Worm (Caenorhabditis elegans): ENCODE data around the gene Y105C5A.1285.
"Not testable (repeated sequence)": the region's sequence is repeated elsewhere in the genome, so short reads cannot be mapped to it uniquely, and the experiment has no call there.

Gene Y105C5A.1285

DNA sequence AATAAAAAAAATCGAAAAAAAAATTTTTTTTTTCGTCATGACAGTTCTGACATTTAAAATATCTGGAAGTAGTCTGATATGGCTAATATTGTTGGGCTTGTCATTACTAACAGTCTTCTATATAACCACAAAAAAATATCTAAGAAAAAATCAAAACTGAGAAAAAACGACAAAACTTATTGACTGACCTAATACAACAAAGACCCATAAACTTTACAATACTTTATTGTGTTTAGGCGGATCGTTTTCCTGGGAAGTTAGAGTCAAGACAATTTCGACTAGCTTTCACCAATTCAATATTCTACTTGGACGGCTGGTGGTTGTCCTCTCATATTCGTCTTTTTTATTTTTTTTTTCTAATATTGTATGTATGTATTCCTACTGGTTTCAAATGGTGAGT is at the start of gene Y105C5A.1285:
Gene Y105C5A.1285 (plus strand): TSS at position 301 of the 400 bp plus-strand sequence.
- not testable (repeated sequence) for TF ChIP-seq fkh-2 (tag; optimal IDR thresholded peaks at IDR 0.05); lin-39 (tag; optimal IDR thresholded peaks at IDR 0.05); nfya-1 (tag; optimal IDR thresholded peaks at IDR 0.05; ENCODE audit: insufficient read depth)

DNA sequence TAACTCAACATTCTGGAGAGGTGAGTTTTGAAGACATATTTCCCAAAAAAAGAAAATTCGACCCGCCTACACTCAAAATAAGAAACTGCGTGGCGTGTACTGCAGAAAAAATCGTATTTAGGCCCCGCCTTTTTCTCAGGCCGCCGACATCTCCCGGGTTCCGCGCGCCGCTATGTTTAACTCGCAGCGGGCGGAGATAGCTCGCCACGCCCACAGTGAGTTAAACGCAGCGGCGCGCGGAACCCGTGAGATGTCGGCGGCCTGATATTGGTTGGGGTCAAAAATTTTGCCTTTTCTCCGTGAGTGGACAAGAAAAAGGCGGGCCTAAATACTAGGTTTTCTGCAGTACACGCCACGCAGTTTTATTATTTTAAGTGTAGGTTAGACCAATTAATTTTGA is 33.8 kb upstream of the Y105C5A.1285 start:
- TF ChIP-seq elt-3 (tag; optimal IDR thresholded peaks at IDR 0.05) (no peak), skn-1 (tag; optimal IDR thresholded peaks at IDR 0.05) (no peak), nhr-43 (tag; optimal IDR thresholded peaks at IDR 0.05; ENCODE audit: poor library complexity, severe bottlenecking) (no peak), egl-5 (tag; optimal IDR thresholded peaks at IDR 0.05) (no peak), aly-2 (tag; optimal IDR thresholded peaks at IDR 0.05) (no peak)

DNA sequence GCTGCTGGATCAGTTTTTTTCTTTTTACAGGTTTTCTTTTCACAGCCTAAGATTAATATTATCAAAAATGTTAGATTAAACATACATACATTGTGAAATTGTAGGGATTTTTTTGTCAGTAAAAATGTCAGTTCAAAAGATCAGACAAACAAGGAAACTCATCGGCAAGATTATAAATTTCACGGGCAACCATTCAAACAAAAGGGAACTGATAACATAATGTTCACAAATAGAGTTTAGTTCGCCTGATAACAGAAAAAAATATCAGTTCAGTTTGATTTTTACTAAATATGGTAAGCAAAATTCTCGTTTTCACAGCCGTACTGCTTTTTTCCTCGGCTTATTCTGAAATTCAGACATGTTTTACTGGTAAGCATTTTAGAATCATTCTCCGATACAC is 26.0 kb upstream of the Y105C5A.1285 start:
- TF ChIP-seq zag-1 (tag; optimal IDR thresholded peaks at IDR 0.05), result no peak
- peak; percentile 33 for TF ChIP-seq pqm-1 (tag; optimal IDR thresholded peaks at IDR 0.05)
- TF ChIP-seq elt-2 (tag; optimal IDR thresholded peaks at IDR 0.05), result peak; percentile 78
- TF ChIP-seq pha-4 (tag; optimal IDR thresholded peaks at IDR 0.05), result peak; percentile 19

DNA sequence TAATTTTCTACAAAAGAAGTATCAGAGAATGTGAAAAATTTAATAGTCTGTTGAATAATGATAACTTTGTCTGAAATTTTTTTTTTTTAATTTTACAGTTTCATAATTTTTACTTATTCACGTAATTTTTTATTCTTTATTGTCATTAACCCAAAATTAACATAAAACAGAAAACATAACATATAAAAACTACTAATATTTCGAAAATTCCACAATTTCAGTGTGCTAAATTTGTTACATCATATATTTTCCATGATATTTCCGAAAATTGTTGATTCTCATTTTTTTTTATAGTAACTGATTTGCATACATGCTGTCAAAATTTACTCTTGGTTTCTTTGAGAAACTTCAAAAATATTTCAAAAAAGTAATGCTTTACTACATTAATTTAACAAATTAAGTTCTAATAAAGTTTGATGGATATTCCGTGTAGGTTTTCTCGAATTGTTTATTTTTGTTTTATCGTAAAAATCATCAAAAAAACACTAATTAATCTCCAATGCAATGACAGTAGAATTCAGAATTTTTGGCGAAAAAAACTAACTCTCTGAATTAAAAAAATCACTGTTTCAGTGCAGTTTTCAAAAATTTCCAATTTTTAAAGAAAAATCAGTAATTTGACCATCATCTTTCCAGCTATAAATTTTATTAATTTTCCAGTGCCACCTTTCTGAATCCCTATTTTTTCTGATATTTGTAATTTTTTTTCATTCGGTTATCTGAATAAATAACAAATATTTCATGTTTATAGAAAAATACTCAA is 2.0 kb upstream of the Y105C5A.1285 start:
- TF ChIP-seq fkh-10 (GFP tag; optimal IDR thresholded peaks at IDR 0.05) (no peak), sea-2 (GFP tag; optimal IDR thresholded peaks at IDR 0.05) (no peak), unc-62 (GFP tag; optimal IDR thresholded peaks at IDR 0.05) (no peak), R02D3.7 (tag; optimal IDR thresholded peaks at IDR 0.05) (no peak), ZK546.5 (tag; optimal IDR thresholded peaks at IDR 0.05) (no peak), daf-12 (tag; optimal IDR thresholded peaks at IDR 0.05) (no peak), egl-5 (tag; optimal IDR thresholded peaks at IDR 0.05) (no peak), nhr-23 (tag; optimal IDR thresholded peaks at IDR 0.05) (no peak), ceh-28 (tag; optimal IDR thresholded peaks at IDR 0.05) (no peak), nfya-1 (tag; optimal IDR thresholded peaks at IDR 0.05; ENCODE audit: insufficient read depth) (no peak), pha-4 (tag; optimal IDR thresholded peaks at IDR 0.05) (no peak), nhr-67 (tag; optimal IDR thresholded peaks at IDR 0.05) (no peak), fos-1 (tag; optimal IDR thresholded peaks at IDR 0.05) (no peak), ztf-4 (tag; optimal IDR thresholded peaks at IDR 0.05) (no peak)

DNA sequence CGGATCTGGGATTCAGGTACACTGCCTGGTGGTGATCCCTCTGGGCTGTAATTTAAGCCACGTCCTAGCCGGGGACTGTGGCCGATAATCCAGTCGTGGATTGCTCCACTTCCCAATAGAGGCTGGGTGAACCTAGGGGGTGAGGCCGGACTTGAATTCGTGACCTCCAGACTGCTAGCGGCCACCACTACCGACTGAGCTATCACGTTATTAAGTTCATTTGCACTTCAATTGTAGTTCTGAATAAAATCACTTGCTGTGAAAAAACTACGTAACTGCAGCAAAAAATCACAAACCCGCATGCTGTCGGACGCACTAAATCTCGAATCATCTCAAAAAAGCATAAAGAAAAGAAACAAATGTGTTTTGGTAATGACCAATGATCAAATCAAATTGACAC is 38.6 kb downstream of the Y105C5A.1285 start, which contains the start of gene Y105C5A.1273:
Gene Y105C5A.1273 (plus strand): TSS at position 301 of the 400 bp plus-strand sequence.
- not testable (repeated sequence) for TF ChIP-seq fkh-2, zag-1, lin-15B (tag; optimal IDR thresholded peaks at IDR 0.05)

DNA sequence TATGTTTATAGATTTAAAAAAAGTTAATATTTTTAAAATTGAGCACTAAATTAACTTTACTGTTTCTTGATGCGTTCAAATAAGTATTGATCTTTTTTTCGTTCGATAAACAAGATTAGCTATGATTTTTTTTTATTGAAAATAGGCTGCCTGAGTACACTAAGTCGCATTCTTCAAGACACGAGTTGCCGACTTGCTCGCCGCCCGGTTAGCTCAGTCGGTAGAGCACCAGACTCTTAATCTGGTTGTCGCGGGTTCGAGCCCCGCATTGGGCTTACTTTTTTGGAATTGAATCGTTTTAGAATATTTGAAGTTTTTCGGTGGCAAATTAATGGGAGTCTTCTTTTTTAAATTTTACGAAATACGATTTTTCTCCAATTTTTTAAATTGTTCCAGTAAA is 41.0 kb downstream of the Y105C5A.1285 start:
- TF ChIP-seq pqm-1 (tag; optimal IDR thresholded peaks at IDR 0.05) (no peak), fkh-10 (GFP tag; optimal IDR thresholded peaks at IDR 0.05) (no peak), nhr-77 (tag; optimal IDR thresholded peaks at IDR 0.05) (no peak), sea-2 (GFP tag; optimal IDR thresholded peaks at IDR 0.05) (no peak), nhr-28 (tag; optimal IDR thresholded peaks at IDR 0.05) (no peak)

DNA sequence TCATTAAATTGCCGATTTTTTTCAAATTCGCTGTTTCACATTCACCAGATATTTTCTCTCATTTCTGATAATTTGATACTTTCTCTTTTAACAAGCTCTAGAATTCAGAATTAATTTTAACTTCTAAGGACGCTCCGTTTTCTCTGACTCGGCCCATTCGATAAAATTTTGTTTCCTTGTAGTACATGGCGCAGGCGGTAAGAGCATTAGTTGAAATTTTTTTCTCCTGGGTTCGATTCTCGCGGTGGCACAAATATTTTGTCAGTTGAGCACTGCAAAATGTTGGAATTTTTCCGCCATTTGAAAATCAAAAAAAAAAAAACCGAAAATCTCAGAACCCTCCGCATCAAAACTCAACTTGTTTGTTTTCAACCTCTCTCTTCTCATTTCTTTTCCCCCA is 41.8 kb downstream of the Y105C5A.1285 start:
- TF ChIP-seq nfya-1 (tag; optimal IDR thresholded peaks at IDR 0.05; ENCODE audit: insufficient read depth) (no peak), zag-1 (tag; optimal IDR thresholded peaks at IDR 0.05) (no peak), fos-1 (tag; optimal IDR thresholded peaks at IDR 0.05) (no peak), ceh-28 (tag; optimal IDR thresholded peaks at IDR 0.05) (no peak), eor-1 (tag; optimal IDR thresholded peaks at IDR 0.05) (no peak), nhr-11 (tag; optimal IDR thresholded peaks at IDR 0.05) (no peak), aly-2 (tag; optimal IDR thresholded peaks at IDR 0.05) (no peak), nhr-237 (tag; optimal IDR thresholded peaks at IDR 0.05) (no peak), sea-2 (GFP tag; optimal IDR thresholded peaks at IDR 0.05) (no peak), elt-3 (tag; optimal IDR thresholded peaks at IDR 0.05) (no peak), elt-2 (tag; optimal IDR thresholded peaks at IDR 0.05) (no peak), fkh-2 (tag; optimal IDR thresholded peaks at IDR 0.05) (no peak), lin-39 (tag; optimal IDR thresholded peaks at IDR 0.05) (no peak), nhr-77 (tag; optimal IDR thresholded peaks at IDR 0.05) (no peak), ztf-4 (tag; optimal IDR thresholded peaks at IDR 0.05) (no peak), elt-1 (tag; optimal IDR thresholded peaks at IDR 0.05) (no peak), ceh-82 (tag; optimal IDR thresholded peaks at IDR 0.05) (no peak), nhr-25 (tag; optimal IDR thresholded peaks at IDR 0.05) (no peak), snpc-4 (tag; optimal IDR thresholded peaks at IDR 0.05) (no peak)
